Worm (Caenorhabditis elegans): ENCODE results near the gene swt-4.

The swt-4 gene

ce11 chrIII:10621208-10621607, 7.7 kb downstream of the swt-4 start, which contains the start of the genes lron-10 and hpr-9:
lron-10 (minus strand) TSS chrIII:10621369.
hpr-9 (plus strand) TSS chrIII:10621551.
- TF ChIP-seq dmd-4 (tag; optimal IDR thresholded peaks at IDR 0.05; ENCODE audit: borderline replicate concordance) (no peak), ceh-45 (GFP tag; IDR thresholded peaks at IDR 0.05) (no peak), lin-11 (tag; optimal IDR thresholded peaks at IDR 0.05) (no peak), ahr-1 (tag; optimal IDR thresholded peaks at IDR 0.05) (no peak), ceh-48 (tag; optimal IDR thresholded peaks at IDR 0.05) (no peak), ceh-19 (GFP tag; optimal IDR thresholded peaks at IDR 0.05) (no peak), rnt-1 (tag; optimal IDR thresholded peaks at IDR 0.05) (peak; percentile 3), pqm-1 (tag; optimal IDR thresholded peaks at IDR 0.05) (no peak), hlh-30 (tag; optimal IDR thresholded peaks at IDR 0.05; ENCODE audit: insufficient read depth) (no peak), tbx-7 (tag; optimal IDR thresholded peaks at IDR 0.05) (peak; percentile 79), fkh-10 (GFP tag; optimal IDR thresholded peaks at IDR 0.05) (no peak), C08G9.2 (tag; optimal IDR thresholded peaks at IDR 0.05) (peak; percentile 87), sox-2 (GFP tag; IDR thresholded peaks at IDR 0.05) (no peak), unc-42 (tag; optimal IDR thresholded peaks at IDR 0.05) (no peak), dve-1 (tag; optimal IDR thresholded peaks at IDR 0.05) (peak; percentile 8), K09A11.1 (tag; optimal IDR thresholded peaks at IDR 0.05; ENCODE audit: insufficient read depth) (no peak), zip-5 (tag; optimal IDR thresholded peaks at IDR 0.05) (peak; percentile 55), ama-1 (optimal IDR thresholded peaks at IDR 0.05) (no peak), nhr-11 (tag; optimal IDR thresholded peaks at IDR 0.05) (no peak), lim-6 (tag; optimal IDR thresholded peaks at IDR 0.05) (no peak), pat-9 (tag; optimal IDR thresholded peaks at IDR 0.05) (no peak), ceh-31 (tag; optimal IDR thresholded peaks at IDR 0.05) (peak; percentile 83), unc-3 (GFP tag; conservative IDR thresholded peaks at IDR 0.05) (no peak), unc-3 (tag; optimal IDR thresholded peaks at IDR 0.05) (peak; percentile 34), ceh-30 (tag; optimal IDR thresholded peaks at IDR 0.05) (no peak), odd-2 (tag; optimal IDR thresholded peaks at IDR 0.05) (no peak), ceh-14 (tag; optimal IDR thresholded peaks at IDR 0.05) (peak; percentile 12), pax-1 (tag; optimal IDR thresholded peaks at IDR 0.05) (no peak), fax-1 (tag; optimal IDR thresholded peaks at IDR 0.05) (peak; percentile 33), ceh-34 (tag; optimal IDR thresholded peaks at IDR 0.05) (peak; percentile 42), hlh-6 (tag; optimal IDR thresholded peaks at IDR 0.05) (no peak), ets-4 (tag; optimal IDR thresholded peaks at IDR 0.05) (peak; percentile 82), elt-4 (tag; optimal IDR thresholded peaks at IDR 0.05) (no peak), pag-3 (tag; optimal IDR thresholded peaks at IDR 0.05; ENCODE audit: borderline replicate concordance) (no peak), ztf-16 (tag; optimal IDR thresholded peaks at IDR 0.05) (no peak), nfya-1 (tag; optimal IDR thresholded peaks at IDR 0.05) (no peak), hlh-13 (GFP tag; optimal IDR thresholded peaks at IDR 0.05) (no peak), elt-2 (tag; optimal IDR thresholded peaks at IDR 0.05) (peak; percentile 23), Y22D7AL.16 (tag; optimal IDR thresholded peaks at IDR 0.05) (no peak), tbx-2 (tag; optimal IDR thresholded peaks at IDR 0.05) (peak; percentile 84), ceh-9 (tag; optimal IDR thresholded peaks at IDR 0.05) (no peak), K02D7.2 (tag; optimal IDR thresholded peaks at IDR 0.05) (no peak), F13H6.1 (tag; optimal IDR thresholded peaks at IDR 0.05) (peak; percentile 57), madf-2 (tag; optimal IDR thresholded peaks at IDR 0.05) (no peak), pros-1 (tag; optimal IDR thresholded peaks at IDR 0.05) (no peak), hlh-8 (tag; optimal IDR thresholded peaks at IDR 0.05) (peak; percentile 10), mec-3 (tag; optimal IDR thresholded peaks at IDR 0.05; ENCODE audit: borderline replicate concordance) (peak; percentile 60), fkh-6 (tag; optimal IDR thresholded peaks at IDR 0.05) (peak; percentile 50), ceh-2 (tag; optimal IDR thresholded peaks at IDR 0.05) (peak; percentile 80), ref-2 (tag; optimal IDR thresholded peaks at IDR 0.05) (peak; percentile 6), sdc-2 (tag; optimal IDR thresholded peaks at IDR 0.05) (no peak), T23F11.4 (GFP tag; optimal IDR thresholded peaks at IDR 0.05) (no peak), ceh-22 (tag; optimal IDR thresholded peaks at IDR 0.05) (no peak), nhr-232 (tag; optimal IDR thresholded peaks at IDR 0.05) (no peak)

Measured in whole organism, late embryonic.